Fruit fly (Drosophila melanogaster) whole organism, embryonic: ENCODE data around the gene DCTN1-p150.
A peak's percentile ranks its signal among the peaks of the same experiment; 100 is the strongest.

Experiments used
- Bgb ChIP-seq: fragments of 200-800 bp; sonication (Bioruptor generic); IDR thresholded peaks from 2 replicates; pipeline ENCODE4 v1.3.6; 2022; ENCODE audit warnings: missing biosample characterization, missing genetic modification characterization; ENCODE audit not compliant: partially characterized antibody
- CG1024 ChIP-seq: fragments of 200-800 bp; sonication (Bioruptor generic); IDR thresholded peaks from 2 replicates; pipeline ENCODE4 v1.3.6; 2022; ENCODE audit warnings: missing biosample characterization, missing genetic modification characterization
- CG10267 ChIP-seq: fragments of 200-800 bp; sonication (Bioruptor generic); optimal IDR thresholded peaks from 2 replicates; lab custom pipeline; 2018; ENCODE audit warnings: missing biosample characterization, mild to moderate bottlenecking, missing genetic modification characterization, moderate library complexity
- CG10565 ChIP-seq: fragments of 200-800 bp; sonication (Bioruptor generic); optimal IDR thresholded peaks from 3 replicates; lab custom pipeline; 2016; ENCODE audit warnings: missing biosample characterization, mild to moderate bottlenecking, missing genetic modification characterization
- CG12299 ChIP-seq: fragments of 200-800 bp; sonication (Bioruptor generic); optimal IDR thresholded peaks from 2 replicates; lab custom pipeline; 2018; ENCODE audit warnings: missing biosample characterization, mild to moderate bottlenecking, missing genetic modification characterization
- CG1233 ChIP-seq: fragments of 200-800 bp; sonication (Bioruptor generic); optimal IDR thresholded peaks from 4 replicates; lab custom pipeline; 2018; ENCODE audit warnings: missing biosample characterization, mild to moderate bottlenecking, missing genetic modification characterization
- CG14014 ChIP-seq: fragments of 200-800 bp; sonication (Bioruptor generic); IDR thresholded peaks from 2 replicates; pipeline ENCODE4 v1.3.6; 2022; ENCODE audit warnings: missing biosample characterization, missing genetic modification characterization
- CG14860 ChIP-seq: fragments of 200-800 bp; sonication (Bioruptor generic); IDR thresholded peaks from 3 replicates; pipeline ENCODE4 v1.3.6; 2022; ENCODE audit warnings: missing biosample characterization, missing genetic modification characterization; ENCODE audit not compliant: partially characterized antibody
- CG15601 ChIP-seq: fragments of 200-800 bp; sonication (Bioruptor generic); optimal IDR thresholded peaks from 3 replicates; lab custom pipeline; 2019; ENCODE audit warnings: missing biosample characterization, mild to moderate bottlenecking, missing genetic modification characterization, moderate library complexity
- CG1603 ChIP-seq: fragments of 200-800 bp; sonication (Bioruptor generic); optimal IDR thresholded peaks from 2 replicates; lab custom pipeline; 2019; ENCODE audit warnings: missing biosample characterization, mild to moderate bottlenecking, missing genetic modification characterization, moderate library complexity
- CG1832 ChIP-seq: fragments of 200-800 bp; sonication (Bioruptor generic); optimal IDR thresholded peaks from 2 replicates; lab custom pipeline; 2017; ENCODE audit warnings: missing biosample characterization, mild to moderate bottlenecking, missing genetic modification characterization, inconsistent platforms
- CG31365 ChIP-seq: fragments of 200-800 bp; sonication (Bioruptor generic); optimal IDR thresholded peaks from 2 replicates; lab custom pipeline; 2018; ENCODE audit warnings: missing biosample characterization, mild to moderate bottlenecking, missing genetic modification characterization
- CG32532 ChIP-seq: fragments of 200-800 bp; sonication (Bioruptor generic); IDR thresholded peaks from 2 replicates; pipeline ENCODE4 v1.3.6; 2022; ENCODE audit warnings: missing biosample characterization, missing genetic modification characterization
- CG33213 ChIP-seq: fragments of 200-800 bp; sonication (Bioruptor generic); optimal IDR thresholded peaks from 3 replicates; lab custom pipeline; 2016; ENCODE audit warnings: missing biosample characterization, missing genetic modification characterization
- CG33557 ChIP-seq: fragments of 200-800 bp; sonication (Bioruptor generic); optimal IDR thresholded peaks from 2 replicates; lab custom pipeline; 2019; ENCODE audit warnings: missing biosample characterization, mild to moderate bottlenecking, missing genetic modification characterization, moderate library complexity
- CG4282 ChIP-seq: fragments of 200-800 bp; sonication (Bioruptor generic); optimal IDR thresholded peaks from 2 replicates; lab custom pipeline; 2016; ENCODE audit warnings: missing biosample characterization, missing genetic modification characterization
- CG4730 ChIP-seq: fragments of 200-800 bp; sonication (Bioruptor generic); IDR thresholded peaks from 2 replicates; pipeline ENCODE4 v1.3.6; 2022; ENCODE audit warnings: missing biosample characterization, missing genetic modification characterization
- CG6689 ChIP-seq: fragments of 200-800 bp; sonication (Bioruptor generic); IDR thresholded peaks from 2 replicates; pipeline ENCODE4 v1.3.6; 2022; ENCODE audit warnings: missing biosample characterization, missing genetic modification characterization
- CG6854 ChIP-seq: fragments of 200-800 bp; sonication (Bioruptor generic); optimal IDR thresholded peaks from 3 replicates; lab custom pipeline; 2017; ENCODE audit warnings: missing biosample characterization, mild to moderate bottlenecking, missing genetic modification characterization
- CG7839 ChIP-seq: fragments of 200-800 bp; sonication (Bioruptor generic); optimal IDR thresholded peaks from 3 replicates; lab custom pipeline; 2018; ENCODE audit warnings: missing biosample characterization, mild to moderate bottlenecking, missing genetic modification characterization, moderate library complexity
- CG7987 ChIP-seq: fragments of 200-800 bp; sonication (Bioruptor generic); optimal IDR thresholded peaks from 2 replicates; lab custom pipeline; 2018; ENCODE audit warnings: missing biosample characterization, mild to moderate bottlenecking, missing genetic modification characterization, moderate library complexity
- CG8290 ChIP-seq, 3 experiments: fragments of 200-800 bp; sonication (Bioruptor generic); optimal IDR thresholded peaks; 2 replicates each; lab custom pipeline; 2016 to 2019; ENCODE audit warnings: missing biosample characterization in 3 of 3, missing genetic modification characterization in 3 of 3, mild to moderate bottlenecking in 2 of 3, moderate library complexity in 1 of 3
- Dfd ChIP-seq, 2 experiments: fragments of >200 bp; optimal IDR thresholded peaks; 2 replicates each; lab custom pipeline; 2017; ENCODE audit warnings: missing biosample characterization in 2 of 2, missing genetic modification characterization in 2 of 2
- E2f2 ChIP-seq: fragments of 200-800 bp; sonication (Bioruptor generic); IDR thresholded peaks from 2 replicates; pipeline ENCODE4 v1.3.6; 2022; ENCODE audit warnings: missing biosample characterization, missing genetic modification characterization
- HmgZ ChIP-seq: fragments of 200-800 bp; sonication (Bioruptor generic); optimal IDR thresholded peaks from 2 replicates; lab custom pipeline; 2018; ENCODE audit warnings: missing biosample characterization, mild to moderate bottlenecking, missing genetic modification characterization
- Jarid2 ChIP-seq: fragments of 200-800 bp; sonication (Bioruptor generic); optimal IDR thresholded peaks from 3 replicates; lab custom pipeline; 2017; ENCODE audit warnings: mild to moderate bottlenecking, missing biosample characterization, missing genetic modification reagents, missing genetic modification characterization
- MBD-R2 ChIP-seq: fragments of 200-800 bp; sonication (Bioruptor generic); IDR thresholded peaks from 2 replicates; pipeline ENCODE4 v1.3.6; 2022; ENCODE audit warnings: missing biosample characterization, missing genetic modification characterization
- NC2α ChIP-seq: fragments of 200-800 bp; sonication (Bioruptor generic); optimal IDR thresholded peaks from 2 replicates; lab custom pipeline; 2016; ENCODE audit warnings: missing biosample characterization, missing genetic modification characterization
- Nf-YA ChIP-seq: fragments of 200-800 bp; sonication (Bioruptor generic); IDR thresholded peaks from 2 replicates; pipeline ENCODE4 v1.3.6; 2022; ENCODE audit warnings: missing biosample characterization, missing genetic modification characterization
- Rfx ChIP-seq: fragments of 200-800 bp; sonication (Bioruptor generic); IDR thresholded peaks from 2 replicates; pipeline ENCODE4 v1.3.6; 2022; ENCODE audit warnings: missing biosample characterization, missing genetic modification characterization
- Rx ChIP-seq: fragments of 200-800 bp; sonication (Bioruptor generic); IDR thresholded peaks from 2 replicates; pipeline ENCODE4 v1.3.6; 2022; ENCODE audit warnings: missing biosample characterization, missing genetic modification characterization
- Sin3A ChIP-seq: fragments of >200 bp; optimal IDR thresholded peaks from 2 replicates; lab custom pipeline; 2018
- Tbp ChIP-seq: fragments of >200 bp; optimal IDR thresholded peaks from 2 replicates; lab custom pipeline; 2018; ENCODE audit warnings: missing biosample characterization, missing genetic modification characterization
- Usf ChIP-seq: fragments of 200-800 bp; sonication (Bioruptor generic); optimal IDR thresholded peaks from 2 replicates; lab custom pipeline; 2017; ENCODE audit warnings: missing genotype, missing biosample characterization, missing genetic modification characterization
- btn ChIP-seq: fragments of 200-800 bp; sonication (Bioruptor generic); optimal IDR thresholded peaks from 2 replicates; lab custom pipeline; 2016; ENCODE audit warnings: missing biosample characterization, missing genetic modification characterization
- cato ChIP-seq: fragments of 200-800 bp; sonication (Bioruptor generic); optimal IDR thresholded peaks from 2 replicates; lab custom pipeline; 2016; ENCODE audit warnings: missing biosample characterization, missing genetic modification characterization, borderline replicate concordance
- crol ChIP-seq: fragments of 200-800 bp; sonication (Bioruptor generic); IDR thresholded peaks from 2 replicates; pipeline ENCODE4 v1.3.6; 2022; ENCODE audit warnings: missing biosample characterization, missing genetic modification characterization
- da ChIP-seq: fragments of 200-800 bp; sonication (Bioruptor generic); optimal IDR thresholded peaks from 2 replicates; lab custom pipeline; 2016; ENCODE audit warnings: missing biosample characterization, missing genetic modification characterization
- dimm ChIP-seq: fragments of 200-800 bp; sonication (Bioruptor generic); IDR thresholded peaks from 2 replicates; pipeline ENCODE4 v1.3.6; 2022; ENCODE audit warnings: missing biosample characterization, missing genetic modification characterization
- gsb ChIP-seq: fragments of 200-800 bp; sonication (Bioruptor generic); IDR thresholded peaks from 2 replicates; pipeline ENCODE4 v1.3.6; 2022; ENCODE audit warnings: missing biosample characterization, missing genetic modification characterization
- inv ChIP-seq: fragments of 200-800 bp; sonication (Bioruptor generic); IDR thresholded peaks from 2 replicates; pipeline ENCODE4 v1.3.6; 2022; ENCODE audit warnings: missing biosample characterization, missing genetic modification characterization; ENCODE audit not compliant: partially characterized antibody
- lmd ChIP-seq: fragments of 200-800 bp; sonication (Bioruptor generic); IDR thresholded peaks from 2 replicates; pipeline ENCODE4 v1.3.6; 2022; ENCODE audit warnings: missing biosample characterization, missing genetic modification characterization
- nerfin-2 ChIP-seq: fragments of 200-800 bp; sonication (Bioruptor generic); IDR thresholded peaks from 2 replicates; pipeline ENCODE4 v1.3.6; 2022; ENCODE audit warnings: missing biosample characterization, missing genetic modification characterization; ENCODE audit not compliant: partially characterized antibody
- onecut ChIP-seq: fragments of 200-800 bp; sonication (Bioruptor generic); IDR thresholded peaks from 2 replicates; pipeline ENCODE4 v1.3.6; 2022; ENCODE audit warnings: missing biosample characterization, missing genetic modification characterization
- peb ChIP-seq: fragments of 200-800 bp; sonication (Bioruptor generic); IDR thresholded peaks from 2 replicates; pipeline ENCODE4 v1.3.6; 2022; ENCODE audit warnings: missing biosample characterization, missing genetic modification characterization
- pnt ChIP-seq: fragments of 200-800 bp; sonication (Bioruptor generic); optimal IDR thresholded peaks from 3 replicates; lab custom pipeline; 2016; ENCODE audit warnings: missing biosample characterization, missing genetic modification characterization
- pros ChIP-seq: fragments of 200-800 bp; sonication (Bioruptor generic); optimal IDR thresholded peaks from 3 replicates; lab custom pipeline; 2019; ENCODE audit warnings: missing biosample characterization, mild to moderate bottlenecking, missing genetic modification characterization, moderate library complexity
- rib ChIP-seq: fragments of 200-800 bp; sonication (Bioruptor generic); IDR thresholded peaks from 2 replicates; pipeline ENCODE4 v1.3.6; 2022; ENCODE audit warnings: missing biosample characterization, missing genetic modification characterization
- sob ChIP-seq: fragments of 200-800 bp; sonication (Bioruptor generic); IDR thresholded peaks from 2 replicates; pipeline ENCODE4 v1.3.6; 2022; ENCODE audit warnings: missing biosample characterization, missing genetic modification characterization
- wdn ChIP-seq: fragments of 200-800 bp; sonication (Bioruptor generic); IDR thresholded peaks from 2 replicates; pipeline ENCODE4 v1.3.6; 2022; ENCODE audit warnings: missing biosample characterization, missing genetic modification characterization
- zen ChIP-seq: fragments of 200-800 bp; sonication (Bioruptor generic); optimal IDR thresholded peaks from 3 replicates; lab custom pipeline; 2018; ENCODE audit warnings: missing biosample characterization, mild to moderate bottlenecking, missing genetic modification characterization, moderate library complexity
- zen2 ChIP-seq: fragments of 200-800 bp; sonication (Bioruptor generic); IDR thresholded peaks from 3 replicates; pipeline ENCODE4 v1.3.6; 2022; ENCODE audit warnings: missing biosample characterization, missing genetic modification characterization; ENCODE audit not compliant: partially characterized antibody

Gene DCTN1-p150

DNA sequence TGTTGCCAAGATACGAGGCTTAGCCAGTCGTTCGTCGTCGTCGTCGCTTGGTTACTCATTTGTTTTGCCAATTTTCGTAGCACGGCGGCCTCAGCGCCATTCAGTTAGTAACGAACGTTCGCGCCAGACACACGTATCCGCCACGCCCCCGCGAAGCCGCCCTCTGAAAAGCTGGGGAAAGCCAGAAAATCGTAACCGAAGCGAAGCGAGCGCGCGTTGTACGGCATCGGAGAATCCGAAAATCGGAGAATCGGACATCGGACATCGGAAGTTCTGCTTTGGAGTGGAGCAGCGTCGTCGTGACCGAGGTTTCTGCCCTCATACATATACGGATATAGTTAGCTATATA, 9.9 kb downstream of the DCTN1-p150 start, which contains the start of gene CG32137 (continued):
- TF ChIP-seq MBD-R2 (GFP tag; lab: Robert Waterston, UW) (no peak), zen2 (peak; percentile 68; the same call in 2 of the 3 replicates), E2f2 (GFP tag; lab: Robert Waterston, UW) (0 out of 2 replicates have a peak, but pooled peaks have one; percentile 4), CG33213 (no peak), CG31365 (tag; lab: Kevin White, UChicago) (no peak), nerfin-2 (GFP tag; lab: Robert Waterston, UW) (no peak), CG33557 (GFP tag; lab: Kevin White, UChicago) (no peak), Rx (GFP tag; lab: Robert Waterston, UW) (no peak), pros (GFP tag; lab: Kevin White, UChicago) (no peak), CG4282 (GFP tag; lab: Kevin White, UChicago) (no peak), CG10565 (GFP tag; lab: Kevin White, UChicago) (no peak), CG7987 (no peak), CG1024 (GFP tag; lab: Robert Waterston, UW) (no peak), dimm (no peak), Rfx (no peak), da (GFP tag; lab: Kevin White, UChicago) (no peak), HmgZ (tag; lab: Kevin White, UChicago) (no peak), CG7839 (tag; lab: Kevin White, UChicago) (no peak), CG6689 (GFP tag; lab: Robert Waterston, UW) (no peak), lmd (GFP tag; lab: Robert Waterston, UW) (no peak), NC2α (GFP tag; lab: Kevin White, UChicago) (no peak), Bgb (peak; percentile 70), Dfd (GFP tag; optimal IDR thresholded peaks at IDR 0.05; lab: Kevin White, UChicago) (no peak), Sin3A (no peak), CG15601 (tag; lab: Kevin White, UChicago) (no peak), onecut (GFP tag; lab: Robert Waterston, UW) (no peak), peb (GFP tag; lab: Robert Waterston, UW) (no peak), CG14860 (no peak), CG4730 (GFP tag; lab: Robert Waterston, UW) (no peak), Jarid2 (peak; percentile 97), CG6854 (GFP tag; lab: Kevin White, UChicago) (no peak), CG1233 (no peak), crol (GFP tag; lab: Robert Waterston, UW) (0 out of 2 replicates have a peak, but pooled peaks have one; percentile 8), CG32532 (GFP tag; lab: Robert Waterston, UW) (no peak), sob (0 out of 2 replicates have a peak, but pooled peaks have one; percentile 5), Tbp (no peak), CG12299 (tag; lab: Kevin White, UChicago) (no peak), gsb (GFP tag; lab: Robert Waterston, UW) (0 out of 2 replicates have a peak, but pooled peaks have one; percentile 1), Usf (no peak), inv (GFP tag; lab: Robert Waterston, UW) (peak; percentile 31; the same call in 1 of the 2 replicates), zen (tag; lab: Kevin White, UChicago) (no peak), pnt (GFP tag; lab: Kevin White, UChicago) (no peak), cato (no peak), CG10267 (tag; lab: Kevin White, UChicago) (no peak), CG8290 (GFP tag; optimal IDR thresholded peaks at IDR 0.05; lab: Kevin White, UChicago) (no peak), CG8290 (tag; optimal IDR thresholded peaks at IDR 0.05; lab: Kevin White, UChicago) (peak in 1 of 2 experiments; percentile 43), CG1603 (tag; lab: Kevin White, UChicago) (no peak), CG14014 (no peak), CG1832 (GFP tag; lab: Kevin White, UChicago) (no peak), rib (GFP tag; lab: Robert Waterston, UW) (peak; percentile 81; the same call in 1 of the 2 replicates), wdn (no peak), Nf-YA (GFP tag; lab: Robert Waterston, UW) (no peak), btn (no peak)
